Fruit fly (Drosophila melanogaster) whole organism, embryonic: ENCODE data around the gene CG44044.
A peak's percentile ranks its signal among the peaks of the same experiment; 100 is the strongest.

Experiments used
- Antp ChIP-seq: fragments of 200-800 bp; sonication (Bioruptor generic); optimal IDR thresholded peaks from 3 replicates; lab custom pipeline; 2016; ENCODE audit warnings: missing biosample characterization, missing genetic modification characterization
- Atf3 ChIP-seq: fragments of 200-800 bp; sonication (Bioruptor generic); optimal IDR thresholded peaks from 3 replicates; lab custom pipeline; 2016; ENCODE audit warnings: missing biosample characterization, missing genetic modification characterization
- BtbVII ChIP-seq: fragments of 200-800 bp; sonication (Bioruptor generic); optimal IDR thresholded peaks from 3 replicates; lab custom pipeline; 2017; ENCODE audit warnings: missing biosample characterization, mild to moderate bottlenecking, missing genetic modification characterization
- CG10654 ChIP-seq: fragments of 200-800 bp; sonication (Bioruptor generic); optimal IDR thresholded peaks from 2 replicates; lab custom pipeline; 2016; ENCODE audit warnings: missing biosample characterization, missing genetic modification characterization
- CG11398 ChIP-seq: fragments of 200-800 bp; sonication (Bioruptor generic); optimal IDR thresholded peaks from 2 replicates; lab custom pipeline; 2016; ENCODE audit warnings: missing biosample characterization, missing genetic modification characterization
- CG11696 ChIP-seq: fragments of 200-800 bp; sonication (Bioruptor generic); IDR thresholded peaks from 2 replicates; pipeline ENCODE4 v1.3.6; 2022; ENCODE audit warnings: missing biosample characterization, missing genetic modification characterization
- CG12299 ChIP-seq: fragments of 200-800 bp; sonication (Bioruptor generic); optimal IDR thresholded peaks from 2 replicates; lab custom pipeline; 2018; ENCODE audit warnings: missing biosample characterization, mild to moderate bottlenecking, missing genetic modification characterization
- CG13424 ChIP-seq: fragments of 200-800 bp; sonication (Bioruptor generic); optimal IDR thresholded peaks from 2 replicates; lab custom pipeline; 2019; ENCODE audit warnings: missing biosample characterization, mild to moderate bottlenecking, missing genetic modification characterization, moderate library complexity
- CG17186 ChIP-seq: fragments of 200-800 bp; sonication (Bioruptor generic); optimal IDR thresholded peaks from 3 replicates; lab custom pipeline; 2017; ENCODE audit warnings: missing biosample characterization, missing genetic modification reagents, missing genetic modification characterization
- CG18262 ChIP-seq: fragments of 200-800 bp; optimal IDR thresholded peaks from 3 replicates; lab custom pipeline; 2019; ENCODE audit warnings: missing biosample characterization, mild to moderate bottlenecking, missing genetic modification characterization, moderate library complexity
- CG2199 ChIP-seq: fragments of 200-800 bp; sonication (Bioruptor generic); IDR thresholded peaks from 3 replicates; pipeline ENCODE4 v1.3.6; 2022; ENCODE audit warnings: missing biosample characterization, missing genetic modification characterization
- CG3163 ChIP-seq: fragments of 200-800 bp; sonication (Bioruptor generic); optimal IDR thresholded peaks from 3 replicates; lab custom pipeline; 2016; ENCODE audit warnings: missing biosample characterization, missing genetic modification characterization
- CG32532 ChIP-seq: fragments of 200-800 bp; sonication (Bioruptor generic); IDR thresholded peaks from 2 replicates; pipeline ENCODE4 v1.3.6; 2022; ENCODE audit warnings: missing biosample characterization, missing genetic modification characterization
- CG32772 ChIP-seq: fragments of 200-800 bp; sonication (Bioruptor generic); IDR thresholded peaks from 2 replicates; pipeline ENCODE4 v1.3.6; 2022; ENCODE audit warnings: missing biosample characterization, missing genetic modification characterization
- CG3281 ChIP-seq: fragments of 200-800 bp; sonication (Bioruptor generic); optimal IDR thresholded peaks from 3 replicates; lab custom pipeline; 2017; ENCODE audit warnings: missing biosample characterization, mild to moderate bottlenecking, missing genetic modification characterization
- CG34376 ChIP-seq: fragments of 200-800 bp; sonication (Bioruptor generic); optimal IDR thresholded peaks from 2 replicates; lab custom pipeline; 2018; ENCODE audit warnings: missing biosample characterization, mild to moderate bottlenecking, missing genetic modification characterization
- CG3995 ChIP-seq: fragments of 200-800 bp; sonication (Bioruptor generic); optimal IDR thresholded peaks from 3 replicates; lab custom pipeline; 2016; ENCODE audit warnings: missing biosample characterization, missing genetic modification characterization
- CG6654 ChIP-seq: fragments of 200-800 bp; sonication (Bioruptor generic); optimal IDR thresholded peaks from 2 replicates; lab custom pipeline; 2017; ENCODE audit warnings: missing biosample characterization, mild to moderate bottlenecking, missing genetic modification characterization
- CG6854 ChIP-seq: fragments of 200-800 bp; sonication (Bioruptor generic); optimal IDR thresholded peaks from 3 replicates; lab custom pipeline; 2017; ENCODE audit warnings: missing biosample characterization, mild to moderate bottlenecking, missing genetic modification characterization
- CG9437 ChIP-seq: fragments of 200-800 bp; sonication (Bioruptor generic); optimal IDR thresholded peaks from 2 replicates; lab custom pipeline; 2018; ENCODE audit warnings: missing biosample characterization, mild to moderate bottlenecking, missing genetic modification characterization
- CG9797 ChIP-seq: fragments of 200-800 bp; sonication (Bioruptor generic); optimal IDR thresholded peaks from 3 replicates; lab custom pipeline; 2018; ENCODE audit warnings: missing biosample characterization, mild to moderate bottlenecking, missing genetic modification characterization
- CHES-1-like ChIP-seq: fragments of 200-800 bp; sonication (Bioruptor generic); optimal IDR thresholded peaks from 2 replicates; lab custom pipeline; 2016; ENCODE audit warnings: missing biosample characterization, missing genetic modification characterization
- Dp ChIP-seq: fragments of 200-800 bp; sonication (Bioruptor generic); optimal IDR thresholded peaks from 2 replicates; lab custom pipeline; 2018; ENCODE audit warnings: missing biosample characterization, mild to moderate bottlenecking, missing genetic modification characterization, moderate library complexity
- Fer2 ChIP-seq: fragments of 200-800 bp; sonication (Bioruptor generic); optimal IDR thresholded peaks from 2 replicates; lab custom pipeline; 2018; ENCODE audit warnings: missing biosample characterization, mild to moderate bottlenecking, missing genetic modification characterization, moderate library complexity
- Hmr ChIP-seq: fragments of 200-800 bp; sonication (Bioruptor generic); optimal IDR thresholded peaks from 3 replicates; lab custom pipeline; 2017; ENCODE audit warnings: mild to moderate bottlenecking, missing biosample characterization, missing genetic modification reagents, missing genetic modification characterization
- Mes4 ChIP-seq: fragments of 200-800 bp; sonication (Bioruptor generic); optimal IDR thresholded peaks from 2 replicates; lab custom pipeline; 2016; ENCODE audit warnings: missing biosample characterization, missing genetic modification characterization
- Nf-YC ChIP-seq: fragments of 200-800 bp; optimal IDR thresholded peaks from 3 replicates; lab custom pipeline; 2019; ENCODE audit warnings: missing biosample characterization, mild to moderate bottlenecking, missing genetic modification characterization, moderate library complexity
- Sox102F ChIP-seq: fragments of 200-800 bp; sonication (Bioruptor generic); optimal IDR thresholded peaks from 2 replicates; lab custom pipeline; 2018; ENCODE audit warnings: missing biosample characterization, mild to moderate bottlenecking, missing genetic modification characterization, moderate library complexity
- YL-1 ChIP-seq: fragments of 200-800 bp; sonication (Bioruptor generic); optimal IDR thresholded peaks from 3 replicates; lab custom pipeline; 2017; ENCODE audit warnings: missing biosample characterization, mild to moderate bottlenecking, missing genetic modification characterization
- bcd ChIP-seq: fragments of 200-800 bp; sonication (Bioruptor generic); optimal IDR thresholded peaks from 2 replicates; lab custom pipeline; 2017; ENCODE audit warnings: missing biosample characterization, mild to moderate bottlenecking, missing genetic modification characterization
- bowl ChIP-seq: fragments of 200-800 bp; sonication (Bioruptor generic); IDR thresholded peaks from 2 replicates; pipeline ENCODE4 v1.3.6; 2022; ENCODE audit warnings: missing biosample characterization, missing genetic modification characterization
- bsh ChIP-seq, 2 experiments: fragments of 200-800 bp; sonication (Bioruptor generic); optimal IDR thresholded peaks; 2 replicates each; lab custom pipeline; 2017 to 2018; ENCODE audit warnings: mild to moderate bottlenecking in 2 of 2, missing biosample characterization in 2 of 2, missing genetic modification characterization in 2 of 2, moderate library complexity in 1 of 2
- btn ChIP-seq: fragments of 200-800 bp; sonication (Bioruptor generic); optimal IDR thresholded peaks from 2 replicates; lab custom pipeline; 2016; ENCODE audit warnings: missing biosample characterization, missing genetic modification characterization
- cad ChIP-seq: fragments of >200 bp; optimal IDR thresholded peaks from 2 replicates; lab custom pipeline; 2017; ENCODE audit warnings: missing biosample characterization, missing genetic modification characterization
- croc ChIP-seq: fragments of 200-800 bp; sonication (Bioruptor generic); conservative IDR thresholded peaks from 3 replicates; pipeline ENCODE4 v1.3.6; 2022; ENCODE audit warnings: missing biosample characterization, missing genetic modification characterization
- ftz-f1 ChIP-seq: fragments of 200-800 bp; sonication (Bioruptor generic); optimal IDR thresholded peaks from 2 replicates; lab custom pipeline; 2016; ENCODE audit warnings: missing biosample characterization, missing genetic modification characterization
- gfzf ChIP-seq: fragments of 200-800 bp; sonication (Bioruptor generic); optimal IDR thresholded peaks from 2 replicates; lab custom pipeline; 2016; ENCODE audit warnings: missing biosample characterization, mild to moderate bottlenecking, missing genetic modification characterization, moderate library complexity
- gsb-n ChIP-seq: fragments of 200-800 bp; sonication (Bioruptor generic); optimal IDR thresholded peaks from 3 replicates; lab custom pipeline; 2018; ENCODE audit warnings: missing biosample characterization, mild to moderate bottlenecking, missing genetic modification characterization
- hth ChIP-seq: fragments of >200 bp; optimal IDR thresholded peaks from 2 replicates; lab custom pipeline; 2017; ENCODE audit warnings: inconsistent platforms
- lab ChIP-seq: fragments of 200-800 bp; sonication (Bioruptor generic); optimal IDR thresholded peaks from 3 replicates; lab custom pipeline; 2017; ENCODE audit warnings: missing biosample characterization, missing genetic modification characterization, mild to moderate bottlenecking, moderate library complexity, missing genetic modification reagents
- lmd ChIP-seq: fragments of 200-800 bp; sonication (Bioruptor generic); IDR thresholded peaks from 2 replicates; pipeline ENCODE4 v1.3.6; 2022; ENCODE audit warnings: missing biosample characterization, missing genetic modification characterization
- nerfin-1 ChIP-seq: fragments of 200-800 bp; sonication (Bioruptor generic); optimal IDR thresholded peaks from 3 replicates; lab custom pipeline; 2019; ENCODE audit warnings: missing biosample characterization, mild to moderate bottlenecking, missing genetic modification characterization, moderate library complexity
- phol ChIP-seq: fragments of 200-800 bp; sonication (Bioruptor generic); optimal IDR thresholded peaks from 3 replicates; lab custom pipeline; 2018; ENCODE audit warnings: missing biosample characterization, mild to moderate bottlenecking, missing genetic modification characterization, moderate library complexity
- ranshi ChIP-seq: fragments of 200-800 bp; sonication (Bioruptor generic); IDR thresholded peaks from 2 replicates; pipeline ENCODE4 v1.3.6; 2022; ENCODE audit warnings: missing biosample characterization, missing genetic modification characterization
- row ChIP-seq: fragments of 200-800 bp; sonication (Bioruptor generic); IDR thresholded peaks from 3 replicates; pipeline ENCODE4 v1.3.6; 2022; ENCODE audit warnings: missing biosample characterization, missing genetic modification characterization
- schlank ChIP-seq: fragments of 200-800 bp; sonication (Bioruptor generic); optimal IDR thresholded peaks from 2 replicates; lab custom pipeline; 2018; ENCODE audit warnings: missing biosample characterization, mild to moderate bottlenecking, missing genetic modification characterization
- slp2 ChIP-seq: fragments of 200-800 bp; sonication (Bioruptor generic); optimal IDR thresholded peaks from 2 replicates; lab custom pipeline; 2016; ENCODE audit warnings: missing biosample characterization, missing genetic modification characterization
- unc-4 ChIP-seq: fragments of 200-800 bp; sonication (Bioruptor generic); IDR thresholded peaks from 2 replicates; pipeline ENCODE4 v1.3.6; 2022; ENCODE audit warnings: missing biosample characterization, missing genetic modification characterization; ENCODE audit not compliant: partially characterized antibody
- yki ChIP-seq: fragments of >200 bp; optimal IDR thresholded peaks from 3 replicates; lab custom pipeline; 2018
- zen2 ChIP-seq: fragments of 200-800 bp; sonication (Bioruptor generic); IDR thresholded peaks from 3 replicates; pipeline ENCODE4 v1.3.6; 2022; ENCODE audit warnings: missing biosample characterization, missing genetic modification characterization; ENCODE audit not compliant: partially characterized antibody
- zf30C ChIP-seq: fragments of 200-800 bp; sonication (Bioruptor generic); optimal IDR thresholded peaks from 3 replicates; lab custom pipeline; 2018; ENCODE audit warnings: missing biosample characterization, mild to moderate bottlenecking, missing genetic modification characterization

CG44044 gene

DNA sequence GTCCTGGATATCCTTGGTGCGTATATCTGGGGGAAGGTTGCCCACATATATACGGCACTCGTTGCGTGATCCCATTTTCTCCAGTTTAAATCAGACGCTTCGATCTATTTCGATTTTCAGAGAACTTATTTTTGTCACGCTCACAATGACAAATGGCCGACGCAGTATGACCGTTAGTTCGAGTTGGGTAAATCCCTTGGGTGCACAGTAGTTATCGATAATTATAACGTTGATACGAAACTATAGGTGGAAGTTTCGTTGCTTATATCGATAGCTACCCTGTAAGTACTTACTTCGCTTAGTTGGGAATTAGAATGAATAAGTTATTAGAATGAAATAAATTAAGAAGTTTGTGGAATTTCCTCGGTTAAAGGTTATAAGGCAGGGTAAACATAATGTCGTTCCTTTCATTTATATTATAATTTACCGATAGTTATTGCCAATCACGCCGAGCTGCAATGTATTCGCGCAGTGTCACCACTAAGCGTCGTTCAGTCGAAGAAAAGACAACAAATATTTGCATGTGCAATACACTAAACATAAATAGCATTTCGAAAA lies 20.3 kb downstream of the CG44044 start, which contains the start of the genes SF2 and pad (continued):
- TF ChIP-seq Antp (GFP tag; lab: Kevin White, UChicago): peak; percentile 65
- no peak for TF ChIP-seq BtbVII
- TF ChIP-seq Hmr: peak; percentile 79
- peak; percentile 80 for TF ChIP-seq bcd (GFP tag; lab: Kevin White, UChicago)
- peak; percentile 90 for TF ChIP-seq YL-1 (GFP tag; lab: Kevin White, UChicago)
- peak; percentile 81; the same call in 2 of the 3 replicates for TF ChIP-seq zen2
- no peak for TF ChIP-seq CG6854
- TF ChIP-seq CG3995: peak; percentile 62
- TF ChIP-seq cad (GFP tag; lab: Kevin White, UChicago): no peak
- peak; percentile 74 for TF ChIP-seq CG3281
- TF ChIP-seq CHES-1-like (GFP tag; lab: Kevin White, UChicago): peak; percentile 87
- TF ChIP-seq Dp (GFP tag; lab: Kevin White, UChicago): peak; percentile 29
- TF ChIP-seq CG10654: peak; percentile 73
- no peak for TF ChIP-seq yki (lab: Kevin White, UChicago)
- no peak for TF ChIP-seq CG2199
- peak in 1 of 2 experiments; percentile 64 for TF ChIP-seq bsh (GFP tag; optimal IDR thresholded peaks at IDR 0.05; lab: Kevin White, UChicago)
- TF ChIP-seq CG9437: peak; percentile 67
- peak; percentile 98 for TF ChIP-seq phol (tag; lab: Kevin White, UChicago)
- TF ChIP-seq CG13424 (tag; lab: Kevin White, UChicago): peak; percentile 84
- peak; percentile 35 for TF ChIP-seq btn (GFP tag; lab: Kevin White, UChicago)
- TF ChIP-seq CG6654: no peak
- peak; percentile 70 for TF ChIP-seq Fer2 (tag; lab: Kevin White, UChicago)
- TF ChIP-seq lab (GFP tag; lab: Kevin White, UChicago): peak; percentile 79
- TF ChIP-seq CG9797 (GFP tag; lab: Kevin White, UChicago): peak; percentile 89
- TF ChIP-seq nerfin-1 (tag; lab: Kevin White, UChicago): peak; percentile 72
- peak; percentile 69 for TF ChIP-seq CG12299 (tag; lab: Kevin White, UChicago)
- peak; percentile 53 for TF ChIP-seq CG32772 (GFP tag; lab: Robert Waterston, UW)
- peak; percentile 67; the same call in 1 of the 2 replicates for TF ChIP-seq ranshi
- TF ChIP-seq zf30C (GFP tag; lab: Kevin White, UChicago): no peak
- TF ChIP-seq CG11696 (GFP tag; lab: Robert Waterston, UW): no peak
- peak; percentile 78 for TF ChIP-seq CG18262 (tag; lab: Kevin White, UChicago)
- peak; percentile 10 for TF ChIP-seq ftz-f1
- TF ChIP-seq lmd (GFP tag; lab: Robert Waterston, UW): peak; percentile 71
- peak; percentile 97 for TF ChIP-seq row (GFP tag; lab: Robert Waterston, UW)
- TF ChIP-seq unc-4 (GFP tag; lab: Robert Waterston, UW): peak; percentile 94
- peak; percentile 85 for TF ChIP-seq CG17186 (GFP tag; lab: Kevin White, UChicago)
- TF ChIP-seq bowl (GFP tag; lab: Robert Waterston, UW): no peak
- TF ChIP-seq Atf3 (GFP tag; lab: Kevin White, UChicago): peak; percentile 79
- TF ChIP-seq CG11398: peak; percentile 54
- TF ChIP-seq schlank (tag; lab: Kevin White, UChicago): peak; percentile 30
- TF ChIP-seq Nf-YC (tag; lab: Kevin White, UChicago): peak; percentile 80
- peak; percentile 57 for TF ChIP-seq Mes4 (GFP tag; lab: Kevin White, UChicago)
- peak; percentile 69 for TF ChIP-seq slp2 (GFP tag; lab: Kevin White, UChicago)
- peak; percentile 30 for TF ChIP-seq CG3163
- TF ChIP-seq hth (lab: Kevin White, UChicago): no peak
- TF ChIP-seq gsb-n (tag; lab: Kevin White, UChicago): peak; percentile 63
- no peak for TF ChIP-seq Sox102F (GFP tag; lab: Kevin White, UChicago)
- peak; percentile 63 for TF ChIP-seq croc (GFP tag; lab: Robert Waterston, UW)
- TF ChIP-seq CG32532 (GFP tag; lab: Robert Waterston, UW): peak; percentile 73
- peak; percentile 78 for TF ChIP-seq CG34376 (GFP tag; lab: Kevin White, UChicago)
- peak; percentile 83 for TF ChIP-seq gfzf (GFP tag; lab: Kevin White, UChicago)
